Worm (Caenorhabditis elegans): ENCODE results near the gene pkg-2.

ce11 chrIV:8559132-8559531, 38.4 kb downstream of the pkg-2 start, which contains the start of gene npr-22:
- TF ChIP-seq R02D3.7 (tag; optimal IDR thresholded peaks at IDR 0.05) (no peak), nhr-237 (tag; optimal IDR thresholded peaks at IDR 0.05) (no peak), fos-1 (tag; optimal IDR thresholded peaks at IDR 0.05) (no peak), ztf-4 (tag; optimal IDR thresholded peaks at IDR 0.05) (no peak), egl-27 (tag; optimal IDR thresholded peaks at IDR 0.05) (no peak), pha-4 (tag; optimal IDR thresholded peaks at IDR 0.05) (no peak), jun-1 (tag; optimal IDR thresholded peaks at IDR 0.05) (no peak)
